Fruit fly (Drosophila melanogaster) whole organism, adult: ENCODE results near the gene MtnF.

Experiments
- CG14711 ChIP-seq: fragments of 200-800 bp; sonication (Bioruptor generic); optimal IDR thresholded peaks from 2 replicates; lab custom pipeline; 2018; ENCODE audit warnings: missing biosample characterization, mild to moderate bottlenecking, missing genetic modification characterization, moderate library complexity
- CG1620 ChIP-seq: fragments of 200-800 bp; sonication (Bioruptor generic); optimal IDR thresholded peaks from 2 replicates; lab custom pipeline; 2016; ENCODE audit warnings: missing biosample characterization, missing genetic modification characterization
- CG7101 ChIP-seq: fragments of 200-800 bp; sonication (Bioruptor generic); optimal IDR thresholded peaks from 2 replicates; lab custom pipeline; 2018; ENCODE audit warnings: missing biosample characterization, mild to moderate bottlenecking, missing genetic modification characterization, moderate library complexity
- Hr96 ChIP-seq: fragments of 200-800 bp; sonication (Bioruptor generic); optimal IDR thresholded peaks from 2 replicates; lab custom pipeline; 2016; ENCODE audit warnings: missing biosample characterization, missing genetic modification characterization
- cic ChIP-seq: fragments of 200-800 bp; sonication (Bioruptor generic); optimal IDR thresholded peaks from 2 replicates; lab custom pipeline; 2017; ENCODE audit warnings: missing biosample characterization, mild to moderate bottlenecking, missing genetic modification characterization, moderate library complexity
- cnc ChIP-seq, 2 experiments: fragments of >200 bp; optimal IDR thresholded peaks; 2 replicates each; lab custom pipeline; 2017
- ovo ChIP-seq: fragments of 200-800 bp; sonication (Bioruptor generic); optimal IDR thresholded peaks from 2 replicates; lab custom pipeline; 2016; ENCODE audit warnings: missing biosample characterization, missing genetic modification characterization
- tj ChIP-seq: fragments of 200-800 bp; sonication (Bioruptor generic); optimal IDR thresholded peaks from 3 replicates; lab custom pipeline; 2017; ENCODE audit warnings: missing biosample characterization, mild to moderate bottlenecking, missing genetic modification characterization, moderate library complexity

DNA sequence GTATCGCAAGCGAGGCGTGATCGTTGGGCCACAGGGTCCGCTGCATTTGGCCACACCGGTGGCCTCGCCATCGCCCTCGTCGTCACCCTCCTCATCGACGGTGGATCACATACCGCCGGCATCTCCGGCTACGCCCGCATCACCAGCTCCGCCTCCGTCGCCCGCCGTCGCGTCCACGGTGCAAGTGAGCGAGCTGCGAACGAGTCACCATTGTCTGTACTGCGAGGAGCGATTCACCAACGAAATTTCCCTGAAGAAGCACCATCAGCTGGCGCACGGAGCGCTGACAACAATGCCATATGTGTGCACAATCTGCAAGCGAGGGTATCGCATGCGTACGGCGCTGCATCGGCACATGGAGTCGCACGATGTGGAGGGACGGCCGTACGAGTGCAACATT, 14.4 kb downstream of the MtnF start:
- TF ChIP-seq CG1620 (no peak), cic (no peak), Hr96 (no peak), ovo (GFP tag; lab: Kevin White, UChicago) (no peak), tj (GFP tag; lab: Kevin White, UChicago) (no peak), CG14711 (tag; lab: Kevin White, UChicago) (no peak), cnc (optimal IDR thresholded peaks at IDR 0.05; lab: Kevin White, UChicago) (no peak), CG7101 (tag; lab: Kevin White, UChicago) (no peak)
